Fruit fly (Drosophila melanogaster) whole organism, wandering third instar larva: Measurements from ENCODE around the gene CG5282.

ENCODE experiments used
- CG32264 ChIP-seq: fragments of 200-800 bp; sonication (Bioruptor generic); optimal IDR thresholded peaks from 2 replicates; lab custom pipeline; 2016; ENCODE audit warnings: missing biosample characterization, missing genetic modification characterization
- CG9705 ChIP-seq: fragments of 200-800 bp; sonication (Bioruptor generic); optimal IDR thresholded peaks from 2 replicates; lab custom pipeline; 2018; ENCODE audit warnings: missing biosample characterization, mild to moderate bottlenecking, missing genetic modification characterization
- CrebA ChIP-seq: fragments of 200-800 bp; sonication (Bioruptor generic); optimal IDR thresholded peaks from 2 replicates; lab custom pipeline; 2016; ENCODE audit warnings: missing biosample characterization, mild to moderate bottlenecking, missing genetic modification characterization, borderline replicate concordance
- Dfd ChIP-seq: fragments of >200 bp; optimal IDR thresholded peaks from 2 replicates; lab custom pipeline; 2017; ENCODE audit warnings: missing biosample characterization, missing genetic modification characterization
- Dif ChIP-seq: fragments of 200-275, 200-300 bp; sonication (Bioruptor generic); optimal IDR thresholded peaks from 2 replicates; lab custom pipeline; 2018; ENCODE audit warnings: missing biosample characterization, missing genetic modification characterization; ENCODE audit not compliant: partially characterized antibody
- GATAd ChIP-seq: sonication (Bioruptor generic); optimal IDR thresholded peaks from 2 replicates; lab custom pipeline; 2016; ENCODE audit warnings: missing biosample characterization, missing genetic modification characterization
- HLH106 ChIP-seq: fragments of 200-800 bp; optimal IDR thresholded peaks from 3 replicates; lab custom pipeline; 2019; ENCODE audit warnings: missing biosample characterization, mild to moderate bottlenecking, missing genetic modification characterization, moderate library complexity
- Hnf4 ChIP-seq: fragments of 200-800 bp; sonication (Bioruptor generic); optimal IDR thresholded peaks from 2 replicates; lab custom pipeline; 2016; ENCODE audit warnings: missing biosample characterization, mild to moderate bottlenecking, missing genetic modification characterization
- Hr83 ChIP-seq: fragments of 200-300 bp; sonication (Bioruptor generic); optimal IDR thresholded peaks from 2 replicates; lab custom pipeline; 2016; ENCODE audit warnings: missing biosample characterization, mild to moderate bottlenecking, missing genetic modification characterization, moderate library complexity; ENCODE audit not compliant: poor library complexity, severe bottlenecking
- Jra ChIP-seq: sonication (Bioruptor generic); optimal IDR thresholded peaks from 2 replicates; lab custom pipeline; 2016; ENCODE audit warnings: missing biosample characterization, missing genetic modification characterization
- Mio ChIP-seq: sonication (Bioruptor generic); optimal IDR thresholded peaks from 2 replicates; lab custom pipeline; 2016; ENCODE audit warnings: missing biosample characterization, missing genetic modification characterization
- Myc ChIP-seq: fragments of >200 bp; optimal IDR thresholded peaks from 2 replicates; lab custom pipeline; 2017
- N ChIP-seq: fragments of >200 bp; optimal IDR thresholded peaks from 2 replicates; lab custom pipeline; 2018; ENCODE audit warnings: missing biosample characterization, missing external identifiers, missing genetic modification characterization
- OdsH ChIP-seq: fragments of 200-800 bp; sonication (Bioruptor generic); optimal IDR thresholded peaks from 2 replicates; lab custom pipeline; 2016; ENCODE audit warnings: missing biosample characterization, mild to moderate bottlenecking, missing genetic modification characterization
- Rel ChIP-seq, 2 experiments: fragments of 200-800 bp; sonication (Bioruptor generic) in 1 of 2; optimal IDR thresholded peaks; 2 replicates in 1 of 2; 3 replicates in 1 of 2; lab custom pipeline; 2016 to 2019; ENCODE audit warnings: mild to moderate bottlenecking in 2 of 2, missing biosample characterization in 2 of 2, missing genetic modification characterization in 2 of 2, moderate library complexity in 1 of 2
- Vsx2 ChIP-seq: fragments of 200-300, 225-300 bp; sonication (Bioruptor generic); optimal IDR thresholded peaks from 2 replicates; lab custom pipeline; 2018; ENCODE audit warnings: missing biosample characterization, missing genetic modification characterization; ENCODE audit not compliant: partially characterized antibody
- dmrt93B ChIP-seq: fragments of 200-800 bp; sonication (Bioruptor generic); optimal IDR thresholded peaks from 2 replicates; lab custom pipeline; 2018; ENCODE audit warnings: missing biosample characterization, mild to moderate bottlenecking, missing genetic modification characterization
- dsf ChIP-seq: sonication (Bioruptor generic); optimal IDR thresholded peaks from 2 replicates; lab custom pipeline; 2016; ENCODE audit warnings: missing biosample characterization, missing genetic modification characterization, borderline replicate concordance
- ey ChIP-seq: fragments of 200-800 bp; sonication (Bioruptor generic); optimal IDR thresholded peaks from 2 replicates; lab custom pipeline; 2016; ENCODE audit warnings: missing biosample characterization, missing genetic modification characterization
- foxo ChIP-seq, 2 experiments: fragments of 200-800 bp; sonication (Bioruptor generic); optimal IDR thresholded peaks; 2 replicates in 1 of 2; 3 replicates in 1 of 2; lab custom pipeline; 2016 to 2017; ENCODE audit warnings: missing biosample characterization in 2 of 2, missing genetic modification characterization in 2 of 2
- h ChIP-seq: fragments of 200-800 bp; sonication (Bioruptor generic); optimal IDR thresholded peaks from 3 replicates; lab custom pipeline; 2016; ENCODE audit warnings: missing biosample characterization, mild to moderate bottlenecking, missing genetic modification characterization
- pan ChIP-seq: fragments of >200 bp; optimal IDR thresholded peaks from 2 replicates; lab custom pipeline; 2017
- rgr ChIP-seq: fragments of 200-800 bp; sonication (Bioruptor generic); optimal IDR thresholded peaks from 3 replicates; lab custom pipeline; 2016; ENCODE audit warnings: missing biosample characterization, mild to moderate bottlenecking, missing genetic modification characterization
- sage ChIP-seq: fragments of 200-800 bp; sonication (Bioruptor generic); optimal IDR thresholded peaks from 2 replicates; lab custom pipeline; 2016; ENCODE audit warnings: missing biosample characterization, mild to moderate bottlenecking, missing genetic modification characterization
- sv ChIP-seq: fragments of 200-800 bp; sonication (Bioruptor generic); optimal IDR thresholded peaks from 3 replicates; lab custom pipeline; 2016; ENCODE audit warnings: missing biosample characterization, missing genetic modification characterization
- tai ChIP-seq: sonication (Bioruptor generic); optimal IDR thresholded peaks from 2 replicates; lab custom pipeline; 2016; ENCODE audit warnings: missing biosample characterization, missing genetic modification characterization
- usp ChIP-seq: fragments of >200 bp; optimal IDR thresholded peaks from 2 replicates; lab custom pipeline; 2017; ENCODE audit warnings: missing biosample characterization, missing genetic modification characterization
- woc ChIP-seq: sonication (Bioruptor generic); optimal IDR thresholded peaks from 2 replicates; lab custom pipeline; 2016; ENCODE audit warnings: missing biosample characterization, mild to moderate bottlenecking, missing genetic modification characterization

Gene CG5282

DNA sequence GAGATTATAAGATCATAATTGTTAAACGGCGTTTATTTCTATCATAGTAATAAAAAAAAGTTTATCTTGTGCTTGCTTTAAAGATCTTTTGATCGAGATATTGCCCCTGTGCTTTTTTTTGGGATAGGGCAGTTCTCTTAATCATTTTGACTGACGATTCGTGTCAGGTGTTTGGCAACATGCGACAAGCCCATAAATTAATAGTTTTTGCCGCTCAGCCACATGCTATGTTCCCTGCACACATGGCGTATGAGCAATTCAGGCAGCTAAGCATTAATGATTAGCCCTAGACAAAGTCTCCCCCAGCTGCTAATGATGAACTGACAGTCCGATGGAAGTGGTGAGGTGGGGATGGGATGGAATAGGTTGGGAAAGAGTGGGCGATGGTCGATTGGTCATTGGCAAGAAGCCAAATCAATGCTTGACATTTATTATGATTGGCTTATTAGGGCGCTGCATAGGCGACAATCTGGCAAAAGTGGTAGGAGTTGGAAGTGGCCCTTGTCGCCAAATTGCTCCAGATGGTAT is 15.1 kb upstream of the CG5282 start:
- TF ChIP-seq Mio (GFP tag; lab: Kevin White, UChicago) (no peak), HLH106 (tag; lab: Kevin White, UChicago) (no peak), Rel (GFP tag; optimal IDR thresholded peaks at IDR 0.05; lab: Kevin White, UChicago) (no peak), Rel (tag; optimal IDR thresholded peaks at IDR 0.05; lab: Kevin White, UChicago) (no peak), Dif (GFP tag; lab: Kevin White, UChicago) (no peak), rgr (no peak), Myc (lab: Kevin White, UChicago) (no peak), tai (no peak), foxo (GFP tag; optimal IDR thresholded peaks at IDR 0.05; lab: Kevin White, UChicago) (no peak), h (GFP tag; lab: Kevin White, UChicago) (no peak), CG32264 (GFP tag; lab: Kevin White, UChicago) (no peak), N (GFP tag; lab: Kevin White, UChicago) (no peak)

DNA sequence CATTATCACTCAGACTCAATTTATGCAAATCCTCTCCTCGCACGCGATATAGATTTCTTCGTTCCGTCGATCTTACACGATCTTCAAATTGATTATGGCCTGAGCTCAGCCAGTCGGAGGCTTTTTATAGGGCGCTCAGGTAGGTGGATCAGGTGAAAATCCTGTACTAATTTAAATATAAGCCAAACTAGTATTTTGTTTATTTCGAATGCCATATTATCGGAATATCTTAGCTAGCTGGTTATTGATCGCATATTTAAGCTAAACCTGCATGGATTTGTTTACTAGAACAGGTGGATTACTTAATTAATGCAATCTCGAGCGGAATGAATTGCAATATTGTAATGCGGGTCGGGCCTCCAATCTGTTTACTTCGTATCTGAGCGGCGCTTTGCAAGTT is 13.9 kb upstream of the CG5282 start, which contains the start of gene Hpd:
Gene Hpd, minus strand, starts transcription at position 101 of the 400 bp plus-strand sequence.
- TF ChIP-seq pan (lab: Kevin White, UChicago) (no peak), N (GFP tag; lab: Kevin White, UChicago) (no peak), Myc (lab: Kevin White, UChicago) (no peak), Hr83 (GFP tag; lab: Kevin White, UChicago) (no peak), GATAd (GFP tag; lab: Kevin White, UChicago) (no peak), Vsx2 (no peak), usp (GFP tag; lab: Kevin White, UChicago) (no peak), Dif (GFP tag; lab: Kevin White, UChicago) (no peak), CG32264 (GFP tag; lab: Kevin White, UChicago) (no peak), Jra (no peak), Dfd (GFP tag; lab: Kevin White, UChicago) (no peak), HLH106 (tag; lab: Kevin White, UChicago) (no peak), woc (no peak), dmrt93B (GFP tag; lab: Kevin White, UChicago) (no peak)
- TF ChIP-seq, all 38 proteins: peak for 0

DNA sequence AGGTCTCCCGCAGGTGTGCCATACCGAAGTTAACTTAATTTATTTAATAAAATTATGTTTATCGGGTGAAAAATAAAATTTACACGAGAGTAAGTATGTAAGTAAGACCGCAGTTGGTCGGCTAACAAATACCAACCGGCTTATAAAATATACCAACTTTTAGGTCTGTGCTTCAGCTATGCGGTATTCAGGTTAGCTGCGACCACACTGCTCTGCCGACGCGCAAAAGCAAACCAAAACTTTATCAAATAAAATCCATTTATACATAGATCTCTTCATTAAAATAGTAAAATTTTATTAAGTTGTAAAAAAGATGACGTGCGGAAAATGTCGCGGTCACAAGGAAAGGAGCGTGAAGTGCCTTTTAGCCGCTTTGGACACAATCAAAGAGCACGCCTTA is 10.2 kb upstream of the CG5282 start, which contains the start of the genes mRpL15 and CtIP:
Gene mRpL15, minus strand, starts transcription at position 141 of the 400 bp plus-strand sequence.
Gene CtIP, plus strand, starts transcription at position 182 of the 400 bp plus-strand sequence.
- peak; percentile 71 for TF ChIP-seq sage
- no peak for TF ChIP-seq sv
- TF ChIP-seq, all 38 proteins: peak for 1

DNA sequence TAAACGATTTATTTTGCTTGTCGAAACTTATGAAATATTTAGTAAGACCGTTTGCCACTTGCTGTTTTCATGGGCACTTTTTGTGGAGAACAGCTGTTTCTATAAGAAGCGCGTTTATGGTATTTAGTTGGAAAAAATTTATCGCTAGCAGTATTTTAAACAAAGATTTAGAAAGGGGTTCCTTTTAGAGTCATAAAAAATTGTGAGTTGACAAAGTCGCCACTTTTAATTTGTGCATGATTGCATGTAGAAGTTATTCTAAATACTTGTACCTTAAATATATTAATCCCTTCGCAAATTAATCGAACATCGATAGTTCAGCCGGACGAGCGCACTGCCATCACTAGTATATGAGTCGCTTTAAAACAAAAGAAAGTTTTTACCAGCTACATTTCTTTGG is 6.4 kb upstream of the CG5282 start, which contains the start of the genes Las and Psn:
Gene Las, minus strand, starts transcription at position 65 of the 400 bp plus-strand sequence.
Gene Psn, plus strand, starts transcription at position 172 of the 400 bp plus-strand sequence.
- no peak for TF ChIP-seq woc
- TF ChIP-seq Dif (GFP tag; lab: Kevin White, UChicago), result no peak
- peak; percentile 10 for TF ChIP-seq dsf (GFP tag; lab: Kevin White, UChicago)
- TF ChIP-seq CG32264 (GFP tag; lab: Kevin White, UChicago), result peak; percentile 31
- no peak for TF ChIP-seq dmrt93B (GFP tag; lab: Kevin White, UChicago)
- TF ChIP-seq CrebA (GFP tag; lab: Kevin White, UChicago), result no peak
- no peak for TF ChIP-seq ey (GFP tag; lab: Kevin White, UChicago)

DNA sequence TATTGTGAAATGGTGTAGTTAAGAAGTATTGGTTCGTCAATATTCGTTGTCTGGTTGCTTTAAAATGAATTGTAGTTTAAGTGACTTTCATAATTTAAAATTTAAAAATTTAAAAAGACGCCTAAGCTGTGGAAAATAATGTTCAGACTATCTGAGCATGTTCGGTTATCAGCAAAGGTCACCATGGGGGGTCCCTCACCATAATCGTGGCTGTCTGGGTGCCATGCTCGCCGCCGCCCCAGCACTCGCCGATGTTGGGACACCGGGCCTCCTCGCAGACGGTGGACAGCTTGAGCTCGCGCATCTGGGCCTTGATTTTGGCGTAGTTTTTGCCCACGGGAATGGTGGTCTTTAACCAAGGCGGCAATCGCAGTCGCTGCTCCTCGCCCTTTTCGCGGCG is 5.7 kb upstream of the CG5282 start:
- TF ChIP-seq HLH106 (tag; lab: Kevin White, UChicago), result no peak
- TF ChIP-seq OdsH, result no peak
- TF ChIP-seq Hnf4 (GFP tag; lab: Kevin White, UChicago), result no peak

DNA sequence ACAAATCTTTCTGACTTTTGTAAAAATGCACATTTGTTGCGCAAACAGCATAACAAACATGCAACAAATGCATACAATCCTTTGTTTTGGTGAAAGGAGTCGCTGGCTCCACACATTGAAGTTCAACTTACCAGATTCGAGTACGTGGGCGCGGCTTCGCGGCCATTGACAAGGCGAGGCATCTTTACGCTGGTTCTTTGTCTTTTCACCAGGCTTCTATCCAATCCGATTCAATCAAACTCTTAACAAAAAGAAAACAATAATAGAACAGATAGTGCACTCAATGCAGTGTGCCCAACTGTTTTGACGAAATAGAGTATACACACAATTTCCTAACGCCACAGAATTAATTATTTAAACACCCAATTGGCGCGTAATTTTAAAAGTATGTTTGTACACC is 4.3 kb upstream of the CG5282 start, which contains the start of gene CG5262:
Gene CG5262, minus strand, starts transcription at position 294 of the 400 bp plus-strand sequence.
- no peak for TF ChIP-seq Rel (GFP tag; optimal IDR thresholded peaks at IDR 0.05; lab: Kevin White, UChicago)
- TF ChIP-seq Rel (tag; optimal IDR thresholded peaks at IDR 0.05; lab: Kevin White, UChicago), result peak; percentile 15
- no peak for TF ChIP-seq CG9705 (GFP tag; lab: Kevin White, UChicago)
